Fruit fly (Drosophila melanogaster): ENCODE results near the gene hng2.

- TF ChIP-seq CG8478 (optimal IDR thresholded peaks at IDR 0.05) (no peak), CTCF (optimal IDR thresholded peaks at IDR 0.05) (no peak)
Measured at dm6 chr3R:8854619-8855206, 48.6 kb downstream of the hng2 start.
